Fruit fly (Drosophila melanogaster): ENCODE measurements around the gene bsh.

dm6 chr2L:19758511-19759128, 10.2 kb downstream of the bsh start, which contains the start of the genes CG10628 and Dus3:
- TF ChIP-seq psq (optimal IDR thresholded peaks at IDR 0.05) (no peak), h (optimal IDR thresholded peaks at IDR 0.05) (no peak), Sin3A (optimal IDR thresholded peaks at IDR 0.05) (no peak), Myc (optimal IDR thresholded peaks at IDR 0.05) (no peak)
